Worm (Caenorhabditis elegans) whole organism, L3 larva: Measurements from ENCODE around the gene acr-14.

Experiments
- aly-2 ChIP-seq: fragments of 150-350 bp; optimal IDR thresholded peaks from 2 replicates; lab custom pipeline; 2014; ENCODE audit warnings: missing biosample characterization, missing genetic modification characterization
- ceh-28 ChIP-seq: fragments of 150-350 bp; optimal IDR thresholded peaks from 2 replicates; lab custom pipeline; 2014; ENCODE audit warnings: missing biosample characterization, missing genetic modification reagents, missing genetic modification characterization
- lin-39 ChIP-seq: fragments of 150-350 bp; optimal IDR thresholded peaks from 2 replicates; lab custom pipeline; 2018; ENCODE audit warnings: missing biosample characterization, missing genetic modification reagents, missing genetic modification characterization
- nfya-1 ChIP-seq: sonication (generic microtip); optimal IDR thresholded peaks from 2 replicates; lab custom pipeline; 2017; ENCODE audit warnings: missing genetic modification characterization, mild to moderate bottlenecking, missing compliant biosample characterization, antibody characterized with exemption, moderate library complexity; ENCODE audit not compliant: insufficient read depth
- nhr-11 ChIP-seq: fragments of 150-350 bp; optimal IDR thresholded peaks from 2 replicates; lab custom pipeline; 2014; ENCODE audit warnings: missing biosample characterization, missing genetic modification characterization

- no peak for TF ChIP-seq nhr-11 (tag; lab: Kevin White, UChicago)
- TF ChIP-seq lin-39 (tag; lab: Kevin White, UChicago) = no peak
- TF ChIP-seq aly-2 (tag; lab: Kevin White, UChicago) = no peak
- no peak for TF ChIP-seq ceh-28 (tag; lab: Kevin White, UChicago)
- TF ChIP-seq nfya-1 (tag; lab: Kevin White, UChicago) = no peak
These were observed 16.1 kb upstream of the acr-14 start, which contains the start of gene T05C12.9 for ce11 chrII:8193126-8193525.
